Worm (Caenorhabditis elegans): Measurements from ENCODE around the gene srx-59.

ce11 chrV:6934212-6934611 lies 37.5 kb upstream of the srx-59 start, which contains the start of gene lipl-6:
- TF ChIP-seq nhr-12 (tag; optimal IDR thresholded peaks at IDR 0.05) (no peak), lin-39 (tag; optimal IDR thresholded peaks at IDR 0.05) (no peak), gmeb-1 (tag; optimal IDR thresholded peaks at IDR 0.05) (no peak), fos-1 (tag; optimal IDR thresholded peaks at IDR 0.05) (no peak), elt-3 (tag; optimal IDR thresholded peaks at IDR 0.05) (no peak), lin-13 (GFP tag; optimal IDR thresholded peaks at IDR 0.05) (no peak)

All from whole organism, L2 larva.